Worm (Caenorhabditis elegans): ENCODE results near the gene T01B10.5.

Gene T01B10.5

DNA sequence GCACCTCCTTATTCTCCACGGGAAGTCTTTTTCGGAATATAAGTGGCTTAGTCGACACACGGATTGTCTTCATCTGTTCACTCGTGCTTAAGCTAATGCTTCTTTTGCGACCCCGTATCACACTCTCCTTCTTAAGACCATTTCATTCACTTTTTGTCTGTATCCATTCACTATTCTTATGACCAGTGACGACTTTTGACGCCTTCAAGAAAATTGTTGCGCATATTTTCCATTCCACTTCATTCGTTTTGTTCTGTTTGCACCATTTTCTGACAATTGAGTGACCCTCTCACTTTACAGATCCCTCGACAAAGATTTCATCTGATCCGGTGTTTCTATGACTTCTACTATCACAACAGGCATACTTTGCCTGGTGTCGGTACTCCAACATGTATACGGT is 12.5 kb downstream of the T01B10.5 start, which contains the start of gene H03E18.1:
Gene H03E18.1 (plus strand): TSS at position 301 of the 400 bp plus-strand sequence.
- TF ChIP-seq unc-39 (tag; optimal IDR thresholded peaks at IDR 0.05) (no peak), lin-32 (GFP tag; optimal IDR thresholded peaks at IDR 0.05) (no peak), tbx-8 (GFP tag; optimal IDR thresholded peaks at IDR 0.05) (no peak), elt-3 (tag; optimal IDR thresholded peaks at IDR 0.05) (no peak), nhr-28 (tag; optimal IDR thresholded peaks at IDR 0.05) (no peak), cnd-1 (tag; optimal IDR thresholded peaks at IDR 0.05) (no peak), ces-1 (GFP tag; optimal IDR thresholded peaks at IDR 0.05) (no peak), flh-1 (GFP tag; optimal IDR thresholded peaks at IDR 0.05) (no peak), snpc-4 (tag; optimal IDR thresholded peaks at IDR 0.05) (no peak), nhr-237 (tag; optimal IDR thresholded peaks at IDR 0.05) (no peak), pha-4 (tag; optimal IDR thresholded peaks at IDR 0.05) (no peak), ztf-11 (tag; optimal IDR thresholded peaks at IDR 0.05) (no peak)

DNA sequence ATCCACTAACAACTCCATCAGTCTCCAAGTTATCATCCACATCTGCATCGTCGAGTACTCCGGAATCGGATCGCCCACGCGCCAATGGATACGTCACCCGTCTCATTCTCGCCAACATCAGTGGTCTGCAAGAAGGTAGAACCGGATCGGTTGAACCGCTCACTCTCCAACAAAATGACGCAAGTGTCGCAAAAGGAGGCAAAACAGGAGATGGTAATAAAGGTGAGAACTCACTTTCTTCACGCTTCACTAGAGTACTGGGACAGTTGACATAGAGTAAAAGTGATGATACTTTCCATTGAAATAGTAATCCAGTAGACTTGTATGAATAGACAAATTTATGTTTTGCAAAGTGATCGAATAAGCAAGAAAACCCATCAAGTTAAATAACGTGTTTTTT is 14.0 kb downstream of the T01B10.5 start:
- TF ChIP-seq mab-5 (tag; optimal IDR thresholded peaks at IDR 0.05) (no peak), pha-4 (tag; optimal IDR thresholded peaks at IDR 0.05) (no peak), lsy-2 (tag; optimal IDR thresholded peaks at IDR 0.05) (no peak), M03D4.4 (tag; optimal IDR thresholded peaks at IDR 0.05) (no peak), unc-39 (tag; optimal IDR thresholded peaks at IDR 0.05) (no peak), tbx-8 (GFP tag; optimal IDR thresholded peaks at IDR 0.05) (no peak)

DNA sequence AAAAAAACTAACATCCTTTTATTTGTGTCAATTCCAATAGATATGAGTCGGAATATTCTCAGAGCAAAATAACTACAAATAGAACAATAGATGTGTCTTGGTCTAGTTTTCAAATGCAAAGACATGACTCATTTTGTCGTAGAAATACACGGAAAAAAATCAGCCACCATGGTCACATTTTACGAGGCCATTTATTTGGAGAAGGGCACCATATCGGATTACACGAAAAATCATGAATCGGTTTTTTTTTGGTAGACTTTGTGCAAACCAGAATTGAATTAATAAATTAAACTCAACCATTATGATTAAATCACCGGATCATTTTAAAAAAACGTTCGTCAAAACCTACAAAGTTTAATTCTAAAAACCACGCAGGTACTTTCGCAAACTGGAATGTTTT is 25.3 kb downstream of the T01B10.5 start, which contains the start of gene H03E18.2:
Gene H03E18.2 (minus strand): TSS at position 101 of the 400 bp plus-strand sequence.
- TF ChIP-seq bed-3 (GFP tag; optimal IDR thresholded peaks at IDR 0.05), result no peak
- TF ChIP-seq lsy-2 (tag; optimal IDR thresholded peaks at IDR 0.05), result no peak
- TF ChIP-seq unc-39 (tag; optimal IDR thresholded peaks at IDR 0.05), result no peak
- no peak for TF ChIP-seq zip-8 (tag; optimal IDR thresholded peaks at IDR 0.05)
- TF ChIP-seq snpc-4 (tag; optimal IDR thresholded peaks at IDR 0.05), result no peak
- no peak for TF ChIP-seq nhr-2 (tag; optimal IDR thresholded peaks at IDR 0.05)
- TF ChIP-seq pha-4 (tag; optimal IDR thresholded peaks at IDR 0.05), result no peak

DNA sequence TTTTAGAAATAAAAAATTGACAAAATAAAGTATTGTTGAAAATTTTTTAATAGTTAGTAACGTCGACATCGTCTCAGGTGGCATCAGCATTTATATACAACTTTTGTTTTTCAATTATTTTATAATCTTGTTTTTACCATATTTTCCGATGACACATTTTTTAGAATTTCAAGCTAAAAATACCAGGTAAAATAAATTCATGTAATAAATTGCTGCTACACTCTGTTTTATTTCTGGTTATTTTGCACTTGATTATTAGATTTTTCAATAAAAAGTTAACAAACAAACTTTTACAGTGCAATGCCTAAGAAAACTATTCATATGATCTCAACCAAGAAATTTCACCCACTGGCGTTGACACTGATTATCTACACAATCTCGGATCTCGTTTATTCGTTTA is 26.5 kb downstream of the T01B10.5 start, which contains the start of gene C03G5.14:
Gene C03G5.14 (plus strand): TSS at position 301 of the 400 bp plus-strand sequence.
- TF ChIP-seq mep-1 (tag; optimal IDR thresholded peaks at IDR 0.05) (no peak), elt-1 (tag; optimal IDR thresholded peaks at IDR 0.05; ENCODE audit: borderline replicate concordance, insufficient read depth) (no peak), ztf-11 (tag; optimal IDR thresholded peaks at IDR 0.05) (no peak), ceh-83 (GFP tag; optimal IDR thresholded peaks at IDR 0.05) (no peak), mab-5 (tag; optimal IDR thresholded peaks at IDR 0.05) (no peak), unc-120 (tag; optimal IDR thresholded peaks at IDR 0.05; ENCODE audit: poor library complexity, severe bottlenecking) (no peak), cnd-1 (tag; optimal IDR thresholded peaks at IDR 0.05) (no peak)

DNA sequence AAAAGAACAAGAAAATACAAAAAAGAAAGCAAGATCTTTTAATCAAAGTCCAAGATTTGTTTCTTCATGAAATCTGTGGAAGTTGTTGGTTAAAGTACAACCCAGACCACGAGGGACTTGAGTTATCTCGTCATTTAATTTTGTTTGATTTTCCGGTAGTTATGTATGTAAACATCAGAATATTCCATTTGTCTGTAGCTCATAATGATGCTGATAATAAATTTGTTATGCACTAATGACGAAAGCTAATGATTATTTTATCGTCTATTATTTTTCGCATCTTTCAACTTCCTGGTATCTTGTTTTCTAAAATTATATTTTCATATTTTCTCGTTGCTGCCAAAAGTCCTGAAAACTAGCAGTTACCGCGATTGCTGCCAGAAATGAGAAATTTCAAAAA is 27.9 kb downstream of the T01B10.5 start:
- no peak for TF ChIP-seq snpc-4 (tag; optimal IDR thresholded peaks at IDR 0.05)
- TF ChIP-seq nhr-12 (tag; optimal IDR thresholded peaks at IDR 0.05), result no peak
- TF ChIP-seq ces-1 (GFP tag; optimal IDR thresholded peaks at IDR 0.05), result no peak
- no peak for TF ChIP-seq nhr-76 (tag; optimal IDR thresholded peaks at IDR 0.05)
- no peak for TF ChIP-seq hlh-1 (tag; optimal IDR thresholded peaks at IDR 0.05)
- no peak for TF ChIP-seq flh-1 (GFP tag; optimal IDR thresholded peaks at IDR 0.05)
- TF ChIP-seq ztf-11 (tag; optimal IDR thresholded peaks at IDR 0.05), result no peak
- no peak for TF ChIP-seq mab-5 (tag; optimal IDR thresholded peaks at IDR 0.05)
- TF ChIP-seq ceh-83 (GFP tag; optimal IDR thresholded peaks at IDR 0.05), result no peak
- no peak for TF ChIP-seq lsy-2 (tag; optimal IDR thresholded peaks at IDR 0.05)
- TF ChIP-seq blmp-1 (tag; optimal IDR thresholded peaks at IDR 0.05), result no peak
- no peak for TF ChIP-seq M03D4.4 (tag; optimal IDR thresholded peaks at IDR 0.05)
- no peak for TF ChIP-seq elt-3 (tag; optimal IDR thresholded peaks at IDR 0.05)

DNA sequence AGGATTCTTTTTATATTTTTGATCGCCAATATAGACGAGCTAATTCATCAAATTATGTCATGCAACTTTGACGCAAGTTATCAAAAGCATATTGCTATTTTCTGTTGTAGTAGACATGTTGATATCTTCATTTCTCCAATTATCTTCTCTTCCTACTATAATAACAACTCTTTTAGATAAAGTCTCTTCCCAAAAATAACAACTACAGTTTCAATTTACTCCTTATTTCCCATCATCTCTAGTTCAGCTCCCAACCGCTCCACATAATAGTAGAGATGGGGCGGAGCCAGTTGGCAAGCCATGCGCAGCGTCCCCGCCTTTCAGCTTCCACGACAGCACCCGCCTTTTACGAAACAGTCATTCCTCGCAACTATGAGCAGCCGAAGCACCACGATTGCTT is 32.8 kb downstream of the T01B10.5 start, which contains the start of gene flp-5:
Gene flp-5 (plus strand): TSS at position 301 of the 400 bp plus-strand sequence.
- no peak for TF ChIP-seq lsy-2 (tag; optimal IDR thresholded peaks at IDR 0.05)
- no peak for TF ChIP-seq ceh-83 (GFP tag; optimal IDR thresholded peaks at IDR 0.05)
- TF ChIP-seq nhr-12 (tag; optimal IDR thresholded peaks at IDR 0.05), result no peak
- no peak for TF ChIP-seq unc-39 (tag; optimal IDR thresholded peaks at IDR 0.05)
- TF ChIP-seq ces-1 (GFP tag; optimal IDR thresholded peaks at IDR 0.05), result no peak
- TF ChIP-seq drap-1 (GFP tag; optimal IDR thresholded peaks at IDR 0.05), result no peak
- no peak for TF ChIP-seq blmp-1 (tag; optimal IDR thresholded peaks at IDR 0.05)
- no peak for TF ChIP-seq unc-62 (GFP tag; optimal IDR thresholded peaks at IDR 0.05)
- TF ChIP-seq lin-32 (GFP tag; optimal IDR thresholded peaks at IDR 0.05), result no peak
- no peak for TF ChIP-seq zip-8 (tag; optimal IDR thresholded peaks at IDR 0.05)
- TF ChIP-seq bed-3 (GFP tag; optimal IDR thresholded peaks at IDR 0.05), result no peak
- TF ChIP-seq nhr-2 (tag; optimal IDR thresholded peaks at IDR 0.05), result no peak
- TF ChIP-seq elt-3 (tag; optimal IDR thresholded peaks at IDR 0.05), result no peak
- TF ChIP-seq ztf-11 (tag; optimal IDR thresholded peaks at IDR 0.05), result no peak
- TF ChIP-seq hlh-1 (tag; optimal IDR thresholded peaks at IDR 0.05), result no peak
- no peak for TF ChIP-seq unc-120 (tag; optimal IDR thresholded peaks at IDR 0.05; ENCODE audit: poor library complexity, severe bottlenecking)

All from whole organism, mixed stage, embryonic.